Fruit fly (Drosophila melanogaster): ENCODE results near the gene Spn28Da.
A peak's percentile ranks its signal among the peaks of the same experiment; 100 is the strongest.

Gene Spn28Da

DNA sequence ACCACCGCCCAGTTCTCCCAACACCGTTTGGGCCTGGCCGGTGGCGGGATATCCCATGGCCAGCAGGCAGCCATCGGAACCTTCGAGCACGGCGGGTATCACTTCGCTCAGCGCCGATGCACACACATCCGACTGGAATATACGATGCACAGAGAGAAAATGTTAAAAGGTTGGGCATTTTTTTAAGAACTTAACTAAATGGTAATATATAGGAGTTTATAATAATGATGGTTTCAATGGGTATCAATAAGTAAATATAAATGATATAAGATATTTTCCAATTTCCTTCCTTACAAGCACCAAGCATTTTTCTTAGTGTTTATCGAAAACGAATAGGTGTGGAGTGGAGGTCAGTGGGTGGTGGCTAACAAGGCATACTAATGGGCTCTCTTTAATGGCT, 37.3 kb downstream of the Spn28Da start (continued):
- TF ChIP-seq CG32767 (GFP tag; IDR thresholded peaks at IDR 0.05), result no peak
- TF ChIP-seq pb (GFP tag; optimal IDR thresholded peaks at IDR 0.05), result no peak
- TF ChIP-seq bcd (GFP tag; optimal IDR thresholded peaks at IDR 0.05), result peak; percentile 15
- no peak for TF ChIP-seq bowl (GFP tag; IDR thresholded peaks at IDR 0.05)
- peak; percentile 35; the same call in 1 of the 2 replicates for TF ChIP-seq CG32532 (GFP tag; IDR thresholded peaks at IDR 0.05)
- TF ChIP-seq CG15514 (GFP tag; optimal IDR thresholded peaks at IDR 0.05), result no peak
- TF ChIP-seq CG31365 (tag; optimal IDR thresholded peaks at IDR 0.05), result no peak
- TF ChIP-seq kah (GFP tag; optimal IDR thresholded peaks at IDR 0.05), result no peak
- TF ChIP-seq gsb (GFP tag; IDR thresholded peaks at IDR 0.05), result no peak
- TF ChIP-seq tio (GFP tag; optimal IDR thresholded peaks at IDR 0.05), result no peak
- no peak for TF ChIP-seq CG10321 (GFP tag; IDR thresholded peaks at IDR 0.05)
- TF ChIP-seq en (GFP tag; optimal IDR thresholded peaks at IDR 0.05), result no peak
- TF ChIP-seq Hand (GFP tag; optimal IDR thresholded peaks at IDR 0.05), result no peak
- no peak for TF ChIP-seq D19B (GFP tag; optimal IDR thresholded peaks at IDR 0.05)
- TF ChIP-seq chinmo (GFP tag; IDR thresholded peaks at IDR 0.05; ENCODE audit: partially characterized antibody), result no peak
- no peak for TF ChIP-seq CG14667 (GFP tag; IDR thresholded peaks at IDR 0.05)
- TF ChIP-seq tin (GFP tag; optimal IDR thresholded peaks at IDR 0.05), result peak; percentile 7
- TF ChIP-seq lab (GFP tag; optimal IDR thresholded peaks at IDR 0.05), result peak; percentile 59
- TF ChIP-seq Gsc (GFP tag; IDR thresholded peaks at IDR 0.05), result no peak
- no peak for TF ChIP-seq CG11247 (GFP tag; IDR thresholded peaks at IDR 0.05)
- TF ChIP-seq CG9797 (GFP tag; optimal IDR thresholded peaks at IDR 0.05), result no peak
- TF ChIP-seq Ets97D (GFP tag; optimal IDR thresholded peaks at IDR 0.05), result no peak
- TF ChIP-seq NC2β (GFP tag; optimal IDR thresholded peaks at IDR 0.05), result no peak
- TF ChIP-seq Tbp (GFP tag; optimal IDR thresholded peaks at IDR 0.05), result no peak
- TF ChIP-seq Rx (GFP tag; IDR thresholded peaks at IDR 0.05), result 0 out of 2 replicates have a peak, but pooled peaks have one; percentile 17
- 0 out of 2 replicates have a peak, but pooled peaks have one; percentile 10 for TF ChIP-seq Ptx1 (GFP tag; IDR thresholded peaks at IDR 0.05)
- no peak for TF ChIP-seq CG15696 (tag; optimal IDR thresholded peaks at IDR 0.05)
- TF ChIP-seq CG18619 (GFP tag; optimal IDR thresholded peaks at IDR 0.05), result no peak
- no peak for TF ChIP-seq ind (GFP tag; optimal IDR thresholded peaks at IDR 0.05)
- peak; percentile 24 for TF ChIP-seq CG1603 (tag; optimal IDR thresholded peaks at IDR 0.05)
- no peak for TF ChIP-seq Trl (optimal IDR thresholded peaks at IDR 0.05)
- TF ChIP-seq Trl (GFP tag; optimal IDR thresholded peaks at IDR 0.05), result no peak
- no peak for TF ChIP-seq hb (GFP tag; IDR thresholded peaks at IDR 0.05; ENCODE audit: partially characterized antibody)
- no peak for TF ChIP-seq Opbp (GFP tag; IDR thresholded peaks at IDR 0.05; ENCODE audit: partially characterized antibody)
- TF ChIP-seq CG11696 (GFP tag; IDR thresholded peaks at IDR 0.05), result no peak
- TF ChIP-seq CG9817 (tag; optimal IDR thresholded peaks at IDR 0.05), result peak; percentile 19
- TF ChIP-seq nmo (GFP tag; optimal IDR thresholded peaks at IDR 0.05), result peak; percentile 32
- no peak for TF ChIP-seq CG2199 (GFP tag; IDR thresholded peaks at IDR 0.05)
- TF ChIP-seq CG7357 (GFP tag; IDR thresholded peaks at IDR 0.05), result no peak
- TF ChIP-seq Max (GFP tag; optimal IDR thresholded peaks at IDR 0.05), result no peak
- TF ChIP-seq Xrp1 (GFP tag; IDR thresholded peaks at IDR 0.05), result peak; percentile 61; the same call in 1 of the 2 replicates
- TF ChIP-seq CG7928 (GFP tag; optimal IDR thresholded peaks at IDR 0.05), result no peak
- no peak for TF ChIP-seq E2f1 (GFP tag; IDR thresholded peaks at IDR 0.05)
- TF ChIP-seq CG12659 (GFP tag; optimal IDR thresholded peaks at IDR 0.05), result no peak
- peak; percentile 34 for TF ChIP-seq CG8924 (tag; optimal IDR thresholded peaks at IDR 0.05)
- TF ChIP-seq Hmx (GFP tag; optimal IDR thresholded peaks at IDR 0.05), result no peak
- TF ChIP-seq cad (GFP tag; optimal IDR thresholded peaks at IDR 0.05), result no peak
- no peak for TF ChIP-seq her (GFP tag; optimal IDR thresholded peaks at IDR 0.05)
- no peak for TF ChIP-seq CG4730 (GFP tag; IDR thresholded peaks at IDR 0.05)
- no peak for TF ChIP-seq CG12236 (GFP tag; optimal IDR thresholded peaks at IDR 0.05)
- TF ChIP-seq CG1832 (GFP tag; optimal IDR thresholded peaks at IDR 0.05), result no peak
- TF ChIP-seq Nf-YC (tag; optimal IDR thresholded peaks at IDR 0.05), result no peak

Measured in whole organism, embryonic.